Worm (Caenorhabditis elegans) whole organism, L2 larva: ENCODE measurements around the gene Y53F4B.43.

Experiments
- ama-1 ChIP-seq: fragments of 150-350 bp; optimal IDR thresholded peaks from 2 replicates; lab custom pipeline; 2018; ENCODE audit warnings: inconsistent platforms
- nhr-11 ChIP-seq: fragments of 150-350 bp; optimal IDR thresholded peaks from 2 replicates; lab custom pipeline; 2014; ENCODE audit warnings: missing biosample characterization, missing genetic modification characterization
- nhr-23 ChIP-seq: fragments of 150-350 bp; optimal IDR thresholded peaks from 2 replicates; lab custom pipeline; 2014; ENCODE audit warnings: missing biosample characterization, missing genetic modification reagents, missing genetic modification characterization

- TF ChIP-seq nhr-23 (no peak), ama-1 (lab: Kevin White, UChicago) (no peak), nhr-11 (no peak)
Measured at ce11 chrII:15004538-15004937, 16.3 kb downstream of the Y53F4B.43 start.
